Fruit fly (Drosophila melanogaster): Measurements from ENCODE around the gene RpS2.

The RpS2 gene

DNA sequence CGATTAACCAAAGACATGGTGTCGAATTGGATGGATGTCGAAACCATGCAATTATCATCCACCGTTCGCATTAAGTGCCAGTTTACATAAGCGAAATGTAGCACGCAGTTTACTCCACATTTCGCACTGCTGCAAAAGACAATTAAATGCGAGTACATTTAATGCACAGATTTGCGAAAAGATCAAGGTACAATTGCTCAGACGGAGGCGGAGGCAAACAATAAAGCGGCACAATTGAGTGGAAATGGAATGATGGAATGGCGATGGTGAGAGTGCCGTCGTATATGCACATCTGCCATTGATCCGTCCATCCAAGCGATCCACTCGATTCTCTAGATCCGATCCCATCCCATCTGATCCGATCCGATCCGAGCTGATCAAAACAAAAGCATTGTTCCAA, 47.7 kb upstream of the RpS2 start (continued):
- TF ChIP-seq achi (GFP tag; optimal IDR thresholded peaks at IDR 0.05) (no peak), CG34406 (GFP tag; optimal IDR thresholded peaks at IDR 0.05) (no peak), Met (GFP tag; optimal IDR thresholded peaks at IDR 0.05) (no peak), spab (GFP tag; optimal IDR thresholded peaks at IDR 0.05) (no peak), Eip78C (GFP tag) (peak; percentile 71), CG8632 (GFP tag; optimal IDR thresholded peaks at IDR 0.05) (no peak), CG16779 (tag; optimal IDR thresholded peaks at IDR 0.05) (peak; percentile 14)

- TF ChIP-seq Hr39 (GFP tag; optimal IDR thresholded peaks at IDR 0.05) (no peak), vri (GFP tag; optimal IDR thresholded peaks at IDR 0.05) (peak; percentile 74), Eip78C (GFP tag) (peak; percentile 55)
These were observed 46.2 kb upstream of the RpS2 start for dm6 chr2L:9943521-9943920.

dm6 chr2L:9938631-9939256, 41.4 kb upstream of the RpS2 start, which contains the start of the genes Datp and CG4619:
Gene Datp (minus strand): TSS chr2L:9938790.
Gene CG4619 (plus strand): TSS chr2L:9938863.
- TF ChIP-seq CG3032 (tag; optimal IDR thresholded peaks at IDR 0.05) = no peak
- TF ChIP-seq fd59A (GFP tag; optimal IDR thresholded peaks at IDR 0.05) = peak; percentile 19
- TF ChIP-seq CG6276 (GFP tag; optimal IDR thresholded peaks at IDR 0.05) = no peak
- TF ChIP-seq CG8632 (GFP tag; optimal IDR thresholded peaks at IDR 0.05) = no peak
- TF ChIP-seq CG11294 (GFP tag; IDR thresholded peaks at IDR 0.05) = no peak
- TF ChIP-seq CG15336 (GFP tag; IDR thresholded peaks at IDR 0.05) = no peak
- TF ChIP-seq CG31627 (GFP tag; optimal IDR thresholded peaks at IDR 0.05) = peak; percentile 35
- no peak for TF ChIP-seq Met (GFP tag; optimal IDR thresholded peaks at IDR 0.05)
- no peak for TF ChIP-seq dsx (GFP tag; optimal IDR thresholded peaks at IDR 0.05; ENCODE audit: poor library complexity, severe bottlenecking)
- TF ChIP-seq topi (GFP tag; optimal IDR thresholded peaks at IDR 0.05) = peak; percentile 40
- TF ChIP-seq CG4318 (GFP tag; optimal IDR thresholded peaks at IDR 0.05) = no peak
- TF ChIP-seq vri (GFP tag; optimal IDR thresholded peaks at IDR 0.05) = peak; percentile 59
- no peak for TF ChIP-seq fkh (GFP tag; optimal IDR thresholded peaks at IDR 0.05)
- no peak for TF ChIP-seq CG6792 (GFP tag; optimal IDR thresholded peaks at IDR 0.05)
- TF ChIP-seq CG8319 (GFP tag; optimal IDR thresholded peaks at IDR 0.05) = no peak
- TF ChIP-seq CG3919 (GFP tag; optimal IDR thresholded peaks at IDR 0.05) = peak; percentile 61
- TF ChIP-seq pdm3 (GFP tag; optimal IDR thresholded peaks at IDR 0.05) = no peak
- TF ChIP-seq svp (GFP tag) = no peak
- no peak for TF ChIP-seq CG8119 (GFP tag; IDR thresholded peaks at IDR 0.05)
- TF ChIP-seq Hr38 (GFP tag; optimal IDR thresholded peaks at IDR 0.05) = no peak
- 0 out of 3 replicates have a peak, but pooled peaks have one; percentile 29 for TF ChIP-seq CG6163 (GFP tag; IDR thresholded peaks at IDR 0.05)
- TF ChIP-seq CG10669 (GFP tag; optimal IDR thresholded peaks at IDR 0.05) = no peak
- TF ChIP-seq Sox14 (GFP tag; optimal IDR thresholded peaks at IDR 0.05) = peak; percentile 2
- TF ChIP-seq Eip93F (GFP tag; optimal IDR thresholded peaks at IDR 0.05) = no peak
- peak; percentile 29 for TF ChIP-seq CG11762 (GFP tag; optimal IDR thresholded peaks at IDR 0.05; ENCODE audit: insufficient read depth)
- TF ChIP-seq ss (GFP tag; optimal IDR thresholded peaks at IDR 0.05) = no peak
- TF ChIP-seq Sox15 (GFP tag; optimal IDR thresholded peaks at IDR 0.05) = no peak
- TF ChIP-seq Blimp-1 (GFP tag; optimal IDR thresholded peaks at IDR 0.05) = no peak
- TF ChIP-seq CG34406 (GFP tag; optimal IDR thresholded peaks at IDR 0.05) = no peak
- no peak for TF ChIP-seq CG16779 (tag; optimal IDR thresholded peaks at IDR 0.05)
- no peak for TF ChIP-seq achi (GFP tag; optimal IDR thresholded peaks at IDR 0.05)
- peak; percentile 39 for TF ChIP-seq net (GFP tag; optimal IDR thresholded peaks at IDR 0.05)
- TF ChIP-seq Ets21C (GFP tag; optimal IDR thresholded peaks at IDR 0.05) = no peak
- no peak for TF ChIP-seq CG6854 (GFP tag; optimal IDR thresholded peaks at IDR 0.05)
- TF ChIP-seq Eip78C (GFP tag) = peak; percentile 74
- TF ChIP-seq Sox102F (GFP tag; optimal IDR thresholded peaks at IDR 0.05) = no peak
- TF ChIP-seq cyc (GFP tag; optimal IDR thresholded peaks at IDR 0.05) = peak; percentile 42
- no peak for TF ChIP-seq CG9139 (GFP tag; optimal IDR thresholded peaks at IDR 0.05)
- no peak for TF ChIP-seq dac (GFP tag; optimal IDR thresholded peaks at IDR 0.05)
- TF ChIP-seq CG11902 (GFP tag; optimal IDR thresholded peaks at IDR 0.05) = no peak
- TF ChIP-seq OdsH (GFP tag; optimal IDR thresholded peaks at IDR 0.05) = no peak
- TF ChIP-seq Eip75B (GFP tag; optimal IDR thresholded peaks at IDR 0.05) = no peak
- peak; percentile 18 for TF ChIP-seq CG7368 (GFP tag; optimal IDR thresholded peaks at IDR 0.05)
- TF ChIP-seq CG6808 (GFP tag; optimal IDR thresholded peaks at IDR 0.05) = no peak
- no peak for TF ChIP-seq Smox (GFP tag; optimal IDR thresholded peaks at IDR 0.05)

All from whole organism, prepupa.